Fruit fly (Drosophila melanogaster) whole organism, prepupa: Measurements from ENCODE around the gene qjt.

ENCODE experiments used
- Blimp-1 ChIP-seq: fragments of 200-800 bp; sonication (Bioruptor generic); optimal IDR thresholded peaks from 3 replicates; lab custom pipeline; 2017; ENCODE audit warnings: missing biosample characterization, missing genetic modification characterization, mild to moderate bottlenecking, moderate library complexity, missing genetic modification reagents
- CG10631 ChIP-seq: fragments of 200-800 bp; sonication (Bioruptor generic); optimal IDR thresholded peaks from 2 replicates; lab custom pipeline; 2016; ENCODE audit warnings: missing biosample characterization, missing genetic modification characterization
- CG10669 ChIP-seq: fragments of 200-800 bp; sonication (Bioruptor generic); optimal IDR thresholded peaks from 3 replicates; lab custom pipeline; 2018; ENCODE audit warnings: missing biosample characterization, mild to moderate bottlenecking, missing genetic modification characterization, moderate library complexity
- CG15336 ChIP-seq: fragments of 200-800 bp; sonication (Bioruptor generic); IDR thresholded peaks from 2 replicates; pipeline ENCODE4 v1.3.6; 2022; ENCODE audit warnings: missing biosample characterization, missing genetic modification characterization
- CG1621 ChIP-seq: fragments of 200-800 bp; sonication (Bioruptor generic); optimal IDR thresholded peaks from 3 replicates; lab custom pipeline; 2018; ENCODE audit warnings: missing biosample characterization, mild to moderate bottlenecking, missing genetic modification characterization
- CG16779 ChIP-seq: fragments of 200-800 bp; sonication (Bioruptor generic); optimal IDR thresholded peaks from 3 replicates; lab custom pipeline; 2017; ENCODE audit warnings: missing biosample characterization, mild to moderate bottlenecking, missing genetic modification characterization
- CG3032 ChIP-seq: fragments of 200-800 bp; optimal IDR thresholded peaks from 2 replicates; lab custom pipeline; 2019; ENCODE audit warnings: missing biosample characterization, mild to moderate bottlenecking, missing genetic modification characterization, moderate library complexity
- CG31627 ChIP-seq: fragments of 200-800 bp; sonication (Bioruptor generic); optimal IDR thresholded peaks from 3 replicates; lab custom pipeline; 2016; ENCODE audit warnings: missing biosample characterization, missing genetic modification characterization
- CG32006 ChIP-seq: fragments of 200-800 bp; sonication (Bioruptor generic); optimal IDR thresholded peaks from 3 replicates; lab custom pipeline; 2017; ENCODE audit warnings: missing biosample characterization, mild to moderate bottlenecking, missing genetic modification characterization
- CG34406 ChIP-seq: fragments of 200-800 bp; sonication (Bioruptor generic); optimal IDR thresholded peaks from 3 replicates; lab custom pipeline; 2016; ENCODE audit warnings: missing biosample characterization, missing genetic modification characterization
- CG3919 ChIP-seq: fragments of 200-800 bp; sonication (Bioruptor generic); optimal IDR thresholded peaks from 3 replicates; lab custom pipeline; 2016; ENCODE audit warnings: missing biosample characterization, missing genetic modification characterization
- CG6276 ChIP-seq: fragments of 200-800 bp; sonication (Bioruptor generic); optimal IDR thresholded peaks from 2 replicates; lab custom pipeline; 2017; ENCODE audit warnings: missing biosample characterization, mild to moderate bottlenecking, missing genetic modification characterization
- CG6792 ChIP-seq: fragments of 200-800 bp; sonication (Bioruptor generic); optimal IDR thresholded peaks from 3 replicates; lab custom pipeline; 2016; ENCODE audit warnings: missing biosample characterization, missing genetic modification characterization
- CG6808 ChIP-seq: fragments of 200-800 bp; sonication (Bioruptor generic); optimal IDR thresholded peaks from 3 replicates; lab custom pipeline; 2017; ENCODE audit warnings: missing biosample characterization, missing genetic modification characterization, mild to moderate bottlenecking, moderate library complexity, missing genetic modification reagents
- CG7368 ChIP-seq: fragments of 200-800 bp; sonication (Bioruptor generic); optimal IDR thresholded peaks from 3 replicates; lab custom pipeline; 2016; ENCODE audit warnings: missing biosample characterization, missing genetic modification characterization
- CG8119 ChIP-seq: fragments of 200-800 bp; sonication (Bioruptor generic); IDR thresholded peaks from 3 replicates; pipeline ENCODE4 v1.3.6; 2022; ENCODE audit warnings: missing biosample characterization, missing genetic modification characterization
- CG8319 ChIP-seq: fragments of 200-800 bp; sonication (Bioruptor generic); optimal IDR thresholded peaks from 3 replicates; lab custom pipeline; 2016; ENCODE audit warnings: missing biosample characterization, missing genetic modification characterization
- CG8632 ChIP-seq: fragments of 200-800 bp; sonication (Bioruptor generic); optimal IDR thresholded peaks from 3 replicates; lab custom pipeline; 2016; ENCODE audit warnings: missing biosample characterization, missing genetic modification characterization
- Eip75B ChIP-seq: fragments of 200-800 bp; sonication (Bioruptor generic); optimal IDR thresholded peaks from 3 replicates; lab custom pipeline; 2016; ENCODE audit warnings: missing biosample characterization, missing genetic modification characterization
- Eip78C ChIP-seq: fragments of 200-800 bp; sonication (Bioruptor generic); peaks from one replicate; lab custom pipeline; 2016; ENCODE audit warnings: missing biosample characterization, missing genetic modification characterization
- Eip93F ChIP-seq: fragments of 200-800 bp; sonication (Bioruptor generic); optimal IDR thresholded peaks from 2 replicates; lab custom pipeline; 2016; ENCODE audit warnings: missing biosample characterization, mild to moderate bottlenecking, missing genetic modification characterization
- Ets21C ChIP-seq: fragments of 200-800 bp; sonication (Bioruptor generic); optimal IDR thresholded peaks from 3 replicates; lab custom pipeline; 2016; ENCODE audit warnings: missing biosample characterization, missing genetic modification characterization
- Ets96B ChIP-seq: fragments of 200-800 bp; optimal IDR thresholded peaks from 2 replicates; lab custom pipeline; 2019; ENCODE audit warnings: missing biosample characterization, mild to moderate bottlenecking, missing genetic modification characterization, moderate library complexity
- Gug ChIP-seq: fragments of 200-800 bp; sonication (Bioruptor generic); IDR thresholded peaks from 2 replicates; pipeline ENCODE4 v1.3.6; 2022; ENCODE audit warnings: missing biosample characterization, missing genetic modification characterization
- Hr38 ChIP-seq: sonication (Bioruptor generic); optimal IDR thresholded peaks from 2 replicates; lab custom pipeline; 2016; ENCODE audit warnings: missing biosample characterization, missing genetic modification characterization
- Hr39 ChIP-seq: fragments of 200-800 bp; sonication (Bioruptor generic); optimal IDR thresholded peaks from 2 replicates; lab custom pipeline; 2016; ENCODE audit warnings: missing biosample characterization, missing genetic modification characterization
- Hr4 ChIP-seq: fragments of 200-800 bp; sonication (Bioruptor generic); optimal IDR thresholded peaks from 3 replicates; lab custom pipeline; 2016; ENCODE audit warnings: missing biosample characterization, missing genetic modification characterization
- Met ChIP-seq: fragments of 200-800 bp; sonication (Bioruptor generic); optimal IDR thresholded peaks from 3 replicates; lab custom pipeline; 2016; ENCODE audit warnings: missing biosample characterization, missing genetic modification characterization
- OdsH ChIP-seq: fragments of 200-800 bp; sonication (Bioruptor generic); optimal IDR thresholded peaks from 3 replicates; lab custom pipeline; 2016; ENCODE audit warnings: missing biosample characterization, missing genetic modification characterization
- Smox ChIP-seq: fragments of 200-800 bp; sonication (Bioruptor generic); optimal IDR thresholded peaks from 3 replicates; lab custom pipeline; 2016; ENCODE audit warnings: missing biosample characterization, missing genetic modification characterization
- Sox102F ChIP-seq: fragments of 200-800 bp; sonication (Bioruptor generic); optimal IDR thresholded peaks from 2 replicates; lab custom pipeline; 2016; ENCODE audit warnings: missing biosample characterization, mild to moderate bottlenecking, missing genetic modification characterization
- Sox15 ChIP-seq: fragments of 200-800 bp; sonication (Bioruptor generic); optimal IDR thresholded peaks from 3 replicates; lab custom pipeline; 2016; ENCODE audit warnings: missing biosample characterization, missing genetic modification characterization
- achi ChIP-seq: fragments of 200-800 bp; sonication (Bioruptor generic); optimal IDR thresholded peaks from 3 replicates; lab custom pipeline; 2016; ENCODE audit warnings: missing biosample characterization, missing genetic modification characterization
- cyc ChIP-seq: fragments of 200-800 bp; sonication (Bioruptor generic); optimal IDR thresholded peaks from 3 replicates; lab custom pipeline; 2016; ENCODE audit warnings: missing biosample characterization, missing genetic modification characterization
- dac ChIP-seq: fragments of 200-800 bp; sonication (Bioruptor generic); optimal IDR thresholded peaks from 2 replicates; lab custom pipeline; 2017; ENCODE audit warnings: missing biosample characterization, mild to moderate bottlenecking, missing genetic modification characterization
- dsx ChIP-seq: fragments of 200-800 bp; optimal IDR thresholded peaks from 3 replicates; lab custom pipeline; 2019; ENCODE audit warnings: missing biosample characterization, mild to moderate bottlenecking, missing genetic modification characterization, moderate library complexity; ENCODE audit not compliant: poor library complexity, severe bottlenecking
- eg ChIP-seq: fragments of 200-800 bp; sonication (Bioruptor generic); IDR thresholded peaks from 3 replicates; pipeline ENCODE4 v1.3.6; 2022; ENCODE audit warnings: missing biosample characterization, missing genetic modification characterization
- esn ChIP-seq: fragments of 200-800 bp; sonication (Bioruptor generic); optimal IDR thresholded peaks from 2 replicates; lab custom pipeline; 2016; ENCODE audit warnings: missing biosample characterization, mild to moderate bottlenecking, missing genetic modification characterization, moderate library complexity
- fd59A ChIP-seq: fragments of 200-800 bp; sonication (Bioruptor generic); optimal IDR thresholded peaks from 2 replicates; lab custom pipeline; 2017; ENCODE audit warnings: missing biosample characterization, mild to moderate bottlenecking, missing genetic modification characterization, missing genetic modification reagents
- fd85E ChIP-seq: fragments of 200-800 bp; sonication (Bioruptor generic); optimal IDR thresholded peaks from 3 replicates; lab custom pipeline; 2016; ENCODE audit warnings: missing biosample characterization, missing genetic modification characterization
- lz ChIP-seq: fragments of 200-800 bp; sonication (Bioruptor generic); optimal IDR thresholded peaks from 3 replicates; lab custom pipeline; 2016; ENCODE audit warnings: missing biosample characterization, missing genetic modification characterization
- pdm3 ChIP-seq: fragments of 200-800 bp; sonication (Bioruptor generic); optimal IDR thresholded peaks from 3 replicates; lab custom pipeline; 2016; ENCODE audit warnings: missing biosample characterization, missing genetic modification characterization
- salr ChIP-seq, 2 experiments: fragments of 200-800 bp; sonication (Bioruptor generic); optimal IDR thresholded peaks; 3 replicates each; lab custom pipeline; 2016 to 2018; ENCODE audit warnings: missing biosample characterization in 2 of 2, missing genetic modification characterization in 2 of 2, mild to moderate bottlenecking in 1 of 2
- spab ChIP-seq: fragments of 200-800 bp; sonication (Bioruptor generic); optimal IDR thresholded peaks from 2 replicates; lab custom pipeline; 2017; ENCODE audit warnings: missing biosample characterization, mild to moderate bottlenecking, missing genetic modification characterization, missing genetic modification reagents
- svp ChIP-seq: fragments of 200-800 bp; sonication (Bioruptor generic); peaks from one replicate; lab custom pipeline; 2016; ENCODE audit warnings: missing biosample characterization, missing genetic modification characterization
- topi ChIP-seq: fragments of 200-800 bp; sonication (Bioruptor generic); optimal IDR thresholded peaks from 3 replicates; lab custom pipeline; 2016; ENCODE audit warnings: missing biosample characterization, missing genetic modification characterization
- vri ChIP-seq: fragments of 200-800 bp; sonication (Bioruptor generic); optimal IDR thresholded peaks from 3 replicates; lab custom pipeline; 2016; ENCODE audit warnings: missing biosample characterization, mild to moderate bottlenecking, missing genetic modification characterization

The qjt gene

DNA sequence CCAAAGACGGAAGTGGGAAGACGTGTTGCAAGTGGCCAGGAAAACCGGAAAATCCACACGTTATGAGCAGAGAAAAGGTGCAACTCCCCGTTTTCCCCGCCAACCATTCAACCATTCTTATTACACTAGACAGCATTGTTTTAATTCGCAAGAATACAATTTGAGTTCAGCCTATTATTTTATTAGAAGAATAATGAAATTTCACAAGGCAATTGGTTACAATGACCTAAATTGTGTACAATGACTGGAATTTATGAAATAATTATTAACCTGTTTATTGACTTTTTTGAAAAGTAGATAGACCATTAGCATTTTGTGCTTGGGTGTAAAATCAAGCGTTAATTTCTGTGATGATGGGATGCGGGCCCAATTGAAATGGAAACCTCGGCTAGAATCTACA, 25.6 kb downstream of the qjt start (continued):
- TF ChIP-seq Ets21C (GFP tag; lab: Kevin White, UChicago) (no peak), CG16779 (tag; lab: Kevin White, UChicago) (no peak), Eip93F (GFP tag; lab: Kevin White, UChicago) (no peak), CG31627 (GFP tag; lab: Kevin White, UChicago) (no peak), pdm3 (GFP tag; lab: Kevin White, UChicago) (peak; percentile 36), fd85E (GFP tag; lab: Kevin White, UChicago) (no peak), CG1621 (tag; lab: Kevin White, UChicago) (no peak), Hr39 (GFP tag; lab: Kevin White, UChicago) (no peak), cyc (GFP tag; lab: Kevin White, UChicago) (no peak), CG6276 (GFP tag; lab: Kevin White, UChicago) (peak; percentile 13), Eip75B (peak; percentile 38)
- TF ChIP-seq, all 60 proteins: peak for 19

DNA sequence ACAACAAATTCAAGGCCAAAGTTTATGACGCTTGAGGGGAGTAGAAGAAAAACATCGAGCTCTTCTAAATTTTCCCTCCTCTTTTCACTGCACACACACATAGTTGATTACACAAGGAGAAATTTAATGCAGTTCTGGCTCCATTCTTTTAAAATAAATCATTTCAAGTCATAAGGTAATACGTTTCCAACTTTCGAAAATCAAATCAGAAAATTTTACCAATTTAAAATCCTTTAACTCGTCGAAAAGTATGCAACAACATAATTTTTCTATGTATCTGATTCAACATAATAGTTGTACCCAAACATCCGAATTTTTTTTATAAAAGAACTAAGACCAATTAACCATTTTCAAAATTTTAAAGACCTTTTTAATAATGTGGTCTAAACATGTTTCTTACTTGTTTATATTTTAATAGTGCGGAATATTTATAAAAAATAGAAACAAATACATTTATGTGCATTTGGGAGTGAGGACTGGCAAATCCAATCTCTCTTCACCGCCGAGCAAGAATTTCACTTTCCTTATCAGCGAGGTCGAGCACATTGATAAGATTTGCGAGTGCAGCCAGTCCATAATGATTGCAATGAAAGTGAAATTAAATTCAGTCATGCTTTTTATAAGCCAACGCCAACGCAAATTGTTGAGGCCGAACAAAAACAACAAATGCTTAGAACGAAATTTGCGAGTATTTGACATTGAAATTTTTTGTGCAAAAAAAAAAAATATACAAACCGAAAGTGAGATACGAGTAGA, 27.3 kb downstream of the qjt start:
- TF ChIP-seq Hr39 (GFP tag; lab: Kevin White, UChicago) (peak; percentile 45), CG7368 (GFP tag; lab: Kevin White, UChicago) (no peak), Eip78C (GFP tag; lab: Kevin White, UChicago) (peak; percentile 89), fd59A (GFP tag; lab: Kevin White, UChicago) (no peak), CG3919 (peak; percentile 55), CG15336 (GFP tag; lab: Robert Waterston, UW) (no peak), CG34406 (GFP tag; lab: Kevin White, UChicago) (peak; percentile 57), Met (GFP tag; lab: Kevin White, UChicago) (peak; percentile 65), Hr38 (GFP tag; lab: Kevin White, UChicago) (no peak), CG6792 (GFP tag; lab: Kevin White, UChicago) (peak; percentile 40), CG32006 (GFP tag; lab: Kevin White, UChicago) (peak; percentile 54), Blimp-1 (GFP tag; lab: Kevin White, UChicago) (no peak), CG6808 (peak; percentile 11), CG8119 (GFP tag; lab: Robert Waterston, UW) (peak; percentile 25; the same call in 1 of the 3 replicates), fd85E (GFP tag; lab: Kevin White, UChicago) (no peak), eg (0 out of 3 replicates have a peak, but pooled peaks have one; percentile 24), dac (GFP tag; lab: Kevin White, UChicago) (no peak), CG8319 (GFP tag; lab: Kevin White, UChicago) (peak; percentile 41), salr (GFP tag; optimal IDR thresholded peaks at IDR 0.05; lab: Kevin White, UChicago) (peak in 1 of 2 experiments; percentile 12), Hr4 (peak; percentile 46), esn (GFP tag; lab: Kevin White, UChicago) (peak; percentile 71), CG8632 (peak; percentile 56), Sox15 (GFP tag; lab: Kevin White, UChicago) (no peak), pdm3 (GFP tag; lab: Kevin White, UChicago) (peak; percentile 54), Ets21C (GFP tag; lab: Kevin White, UChicago) (no peak), CG10669 (peak; percentile 45), CG31627 (GFP tag; lab: Kevin White, UChicago) (peak; percentile 32), CG10631 (GFP tag; lab: Kevin White, UChicago) (peak; percentile 49), lz (GFP tag; lab: Kevin White, UChicago) (peak; percentile 25), Ets96B (peak; percentile 44), Eip93F (GFP tag; lab: Kevin White, UChicago) (peak; percentile 68), Smox (GFP tag; lab: Kevin White, UChicago) (peak; percentile 61), achi (GFP tag; lab: Kevin White, UChicago) (peak; percentile 45), spab (GFP tag; lab: Kevin White, UChicago) (peak; percentile 24), svp (GFP tag; lab: Kevin White, UChicago) (peak; percentile 81), CG3032 (tag; lab: Kevin White, UChicago) (peak; percentile 30), Gug (GFP tag; lab: Robert Waterston, UW) (no peak), Eip75B (peak; percentile 41), dsx (GFP tag; lab: Kevin White, UChicago) (peak; percentile 22), Sox102F (GFP tag; lab: Kevin White, UChicago) (peak; percentile 58), CG1621 (tag; lab: Kevin White, UChicago) (no peak), OdsH (GFP tag; lab: Kevin White, UChicago) (peak; percentile 48), topi (GFP tag; lab: Kevin White, UChicago) (peak; percentile 43), vri (peak; percentile 14)
